Worm (Caenorhabditis elegans): ENCODE data around the gene F55G1.1.

DNA sequence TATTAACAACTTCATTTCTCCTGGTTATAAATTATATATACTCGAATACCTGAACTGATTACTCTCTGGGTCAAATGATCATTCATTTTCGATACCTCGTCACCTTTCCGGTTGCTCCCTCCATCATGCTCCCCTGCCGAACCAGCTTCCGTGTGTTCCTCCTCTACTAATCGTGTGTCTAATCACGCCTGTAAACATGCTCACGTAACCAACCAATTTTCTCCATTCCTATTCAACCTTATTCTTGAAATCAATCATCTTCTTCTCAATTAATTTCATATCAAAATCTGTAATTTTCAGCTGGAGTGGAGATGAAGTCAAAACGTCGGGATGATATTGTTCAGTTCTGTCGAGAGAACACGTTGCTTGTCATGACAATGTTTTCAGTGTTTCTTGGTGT lies 11.8 kb downstream of the F55G1.1 start, which contains the start of gene glt-6:
- TF ChIP-seq unc-62 (GFP tag; optimal IDR thresholded peaks at IDR 0.05) (no peak), pha-4 (tag; optimal IDR thresholded peaks at IDR 0.05) (no peak), F39B2.1 (GFP tag; IDR thresholded peaks at IDR 0.05) (no peak), snpc-1.1 (tag; optimal IDR thresholded peaks at IDR 0.05; ENCODE audit: insufficient read depth) (no peak), zfh-2 (GFP tag; conservative IDR thresholded peaks at IDR 0.05) (no peak), zim-3 (tag; optimal IDR thresholded peaks at IDR 0.05) (no peak), pbrm-1 (GFP tag; IDR thresholded peaks at IDR 0.05) (no peak), tlf-1 (GFP tag; optimal IDR thresholded peaks at IDR 0.05) (no peak), nhr-120 (GFP tag; IDR thresholded peaks at IDR 0.05) (no peak), ama-1 (optimal IDR thresholded peaks at IDR 0.05) (no peak), ama-1 (GFP tag; optimal IDR thresholded peaks at IDR 0.05) (no peak), nhr-27 (tag; optimal IDR thresholded peaks at IDR 0.05) (no peak)

Data from whole organism, young adult.